Worm (Caenorhabditis elegans) whole organism, young adult: ENCODE results near the gene C14A4.9.

ENCODE experiments used
- B0035.1 ChIP-seq: sonication (generic microtip); optimal IDR thresholded peaks from 2 replicates; lab custom pipeline; 2016; ENCODE audit warnings: missing genetic modification characterization, mild to moderate bottlenecking, missing compliant biosample characterization, missing genotype, missing genetic modification reagents
- B0261.1 ChIP-seq: sonication (generic microtip); optimal IDR thresholded peaks from 2 replicates; lab custom pipeline; 2016; ENCODE audit warnings: mild to moderate bottlenecking, missing genetic modification characterization, moderate library complexity, missing compliant biosample characterization
- B0336.3 ChIP-seq: fragments of 200-800 bp; sonication (Bioruptor generic); IDR thresholded peaks from 2 replicates; pipeline ENCODE4 v1.3.6; 2022; ENCODE audit warnings: missing genetic modification characterization, missing compliant biosample characterization
- F33H1.4 ChIP-seq: fragments of 200-800 bp; sonication (Bioruptor generic); IDR thresholded peaks from 2 replicates; pipeline ENCODE4 v1.3.6; 2022; ENCODE audit warnings: missing genetic modification reagents, missing genetic modification characterization, missing compliant biosample characterization
- F49E8.2 ChIP-seq: sonication (generic microtip); optimal IDR thresholded peaks from 3 replicates; lab custom pipeline; 2017; ENCODE audit warnings: missing genetic modification characterization, mild to moderate bottlenecking, missing compliant biosample characterization, antibody characterized with exemption, moderate library complexity; ENCODE audit not compliant: insufficient read depth
- F52B5.7 ChIP-seq: sonication (generic microtip); optimal IDR thresholded peaks from 2 replicates; lab custom pipeline; 2016; ENCODE audit warnings: mild to moderate bottlenecking, missing genetic modification characterization, missing compliant biosample characterization
- F57A8.1 ChIP-seq: fragments of 200-800 bp; sonication (Bioruptor generic); optimal IDR thresholded peaks from 2 replicates; lab custom pipeline; 2018; ENCODE audit warnings: mild to moderate bottlenecking, missing genetic modification characterization, moderate library complexity, missing compliant biosample characterization
- ama-1 ChIP-seq, 3 experiments: fragments of 150-350 bp in 1 of 3; sonication (generic microtip) in 2 of 3; optimal IDR thresholded peaks; 2 replicates each; lab custom pipeline; 2014 to 2018; ENCODE audit warnings: missing biosample characterization in 2 of 3, missing genetic modification characterization in 2 of 3, missing genetic modification reagents in 2 of 3
- attf-5 ChIP-seq: fragments of 200-800 bp; sonication (Bioruptor generic); optimal IDR thresholded peaks from 2 replicates; lab custom pipeline; 2018; ENCODE audit warnings: mild to moderate bottlenecking, missing genetic modification characterization, missing compliant biosample characterization
- attf-6 ChIP-seq: fragments of 200-800 bp; sonication (Bioruptor generic); IDR thresholded peaks from 2 replicates; pipeline ENCODE4 v1.3.6; 2022; ENCODE audit warnings: missing genetic modification reagents, missing genetic modification characterization, missing compliant biosample characterization
- ccch-3 ChIP-seq: fragments of 200-800 bp; sonication (Bioruptor generic); optimal IDR thresholded peaks from 2 replicates; lab custom pipeline; 2018; ENCODE audit warnings: mild to moderate bottlenecking, missing genetic modification characterization, missing compliant biosample characterization
- cebp-1 ChIP-seq, 2 experiments: fragments of 200-800 bp in 1 of 2; sonication (Bioruptor generic) in 1 of 2; sonication (generic microtip) in 1 of 2; IDR thresholded peaks in 1 of 2; optimal IDR thresholded peaks in 1 of 2; 2 replicates each; pipeline versions ENCODE4 v1.3.6 to Lab custom; 2017 to 2022; ENCODE audit warnings: missing compliant biosample characterization in 2 of 2, missing genetic modification characterization in 2 of 2, mild to moderate bottlenecking in 1 of 2, missing genetic modification reagents in 1 of 2, moderate library complexity in 1 of 2
- ceh-91 ChIP-seq: fragments of 200-800 bp; sonication (Bioruptor generic); IDR thresholded peaks from 2 replicates; pipeline ENCODE4 v1.3.6; 2022; ENCODE audit warnings: missing genetic modification reagents, missing genetic modification characterization, missing compliant biosample characterization
- die-1 ChIP-seq: sonication (generic microtip); optimal IDR thresholded peaks from 2 replicates; lab custom pipeline; 2016; ENCODE audit warnings: missing genotype, mild to moderate bottlenecking, missing genetic modification characterization, missing compliant biosample characterization
- dox-1 ChIP-seq: fragments of 200-800 bp; sonication (Bioruptor generic); IDR thresholded peaks from 2 replicates; pipeline ENCODE4 v1.3.6; 2022; ENCODE audit warnings: missing genetic modification reagents, missing genetic modification characterization, missing compliant biosample characterization
- efl-1 ChIP-seq: fragments of 150-350 bp; optimal IDR thresholded peaks from 2 replicates; lab custom pipeline; 2014; ENCODE audit warnings: missing biosample characterization, missing genetic modification reagents, missing genetic modification characterization
- egrh-3 ChIP-seq: fragments of 200-800 bp; sonication (Bioruptor generic); IDR thresholded peaks from 2 replicates; pipeline ENCODE4 v1.3.6; 2022; ENCODE audit warnings: missing genetic modification reagents, missing genetic modification characterization, missing compliant biosample characterization
- ets-4 ChIP-seq: fragments of 200-800 bp; sonication (Bioruptor generic); optimal IDR thresholded peaks from 2 replicates; lab custom pipeline; 2018; ENCODE audit warnings: mild to moderate bottlenecking, missing genetic modification characterization, missing compliant biosample characterization
- fkh-3 ChIP-seq: sonication (generic microtip); optimal IDR thresholded peaks from 2 replicates; lab custom pipeline; 2016; ENCODE audit warnings: mild to moderate bottlenecking, missing genetic modification characterization, missing compliant biosample characterization
- gei-17 ChIP-seq: fragments of 200-800 bp; sonication (Bioruptor generic); optimal IDR thresholded peaks from 2 replicates; lab custom pipeline; 2018; ENCODE audit warnings: mild to moderate bottlenecking, missing genetic modification characterization, missing compliant biosample characterization
- hlh-26 ChIP-seq: fragments of 200-800 bp; sonication (Bioruptor generic); conservative IDR thresholded peaks from 2 replicates; pipeline ENCODE4 v1.3.6; 2022; ENCODE audit warnings: missing genetic modification reagents, missing genetic modification characterization, missing compliant biosample characterization
- hmg-1.2 ChIP-seq: fragments of 200-800 bp; sonication (Bioruptor generic); IDR thresholded peaks from 2 replicates; pipeline ENCODE4 v1.3.6; 2022; ENCODE audit warnings: missing genetic modification reagents, missing genetic modification characterization, missing compliant biosample characterization
- hmg-20 ChIP-seq: fragments of 200-800 bp; sonication (Bioruptor generic); IDR thresholded peaks from 2 replicates; pipeline ENCODE4 v1.3.6; 2022; ENCODE audit warnings: missing genetic modification reagents, missing genetic modification characterization, missing compliant biosample characterization
- hrde-1 ChIP-seq: sonication (generic microtip); optimal IDR thresholded peaks from 2 replicates; lab custom pipeline; 2016; ENCODE audit warnings: missing genetic modification characterization, mild to moderate bottlenecking, missing compliant biosample characterization, moderate library complexity, missing genotype, missing genetic modification reagents, borderline replicate concordance
- lag-1 ChIP-seq: fragments of 200-800 bp; sonication (Bioruptor generic); IDR thresholded peaks from 2 replicates; pipeline ENCODE4 v1.3.6; 2022; ENCODE audit warnings: missing genetic modification reagents, missing genetic modification characterization, missing compliant biosample characterization
- let-526 ChIP-seq: fragments of 200-800 bp; sonication (Bioruptor generic); IDR thresholded peaks from 2 replicates; pipeline ENCODE4 v1.3.6; 2022; ENCODE audit warnings: missing genetic modification reagents, missing genetic modification characterization, missing compliant biosample characterization
- let-607 ChIP-seq, 2 experiments: fragments of 200-800 bp in 1 of 2; sonication (Bioruptor generic) in 1 of 2; sonication (generic microtip) in 1 of 2; optimal IDR thresholded peaks; 2 replicates each; lab custom pipeline; 2016 to 2018; ENCODE audit warnings: mild to moderate bottlenecking in 2 of 2, missing compliant biosample characterization in 2 of 2, missing genetic modification characterization in 2 of 2, moderate library complexity in 2 of 2, missing genotype in 1 of 2
- lin-35 ChIP-seq, 3 experiments: fragments of 150-350 bp in 2 of 3; sonication (generic microtip) in 1 of 3; optimal IDR thresholded peaks; 2 replicates each; lab custom pipeline; 2014 to 2018; ENCODE audit warnings: missing biosample characterization in 3 of 3, missing genetic modification characterization in 3 of 3, missing genetic modification reagents in 3 of 3
- lin-40 ChIP-seq: sonication (generic microtip); optimal IDR thresholded peaks from 2 replicates; lab custom pipeline; 2016; ENCODE audit warnings: missing genetic modification characterization, mild to moderate bottlenecking, missing compliant biosample characterization, missing genotype, missing genetic modification reagents
- lsl-1 ChIP-seq: fragments of 200-800 bp; sonication (Bioruptor generic); optimal IDR thresholded peaks from 2 replicates; lab custom pipeline; 2018; ENCODE audit warnings: mild to moderate bottlenecking, missing genetic modification characterization, moderate library complexity, missing compliant biosample characterization
- madf-10 ChIP-seq: sonication (generic microtip); optimal IDR thresholded peaks from 2 replicates; lab custom pipeline; 2016; ENCODE audit warnings: mild to moderate bottlenecking, missing genetic modification characterization, missing compliant biosample characterization
- madf-3 ChIP-seq: fragments of 200-800 bp; sonication (Bioruptor generic); IDR thresholded peaks from 2 replicates; pipeline ENCODE4 v1.3.6; 2022; ENCODE audit warnings: missing genetic modification reagents, missing genetic modification characterization, missing compliant biosample characterization
- mcd-1 ChIP-seq: fragments of 200-800 bp; sonication (Bioruptor generic); IDR thresholded peaks from 2 replicates; pipeline ENCODE4 v1.3.6; 2022; ENCODE audit warnings: missing genetic modification reagents, missing genetic modification characterization, missing compliant biosample characterization
- mxl-1 ChIP-seq: sonication (generic microtip); optimal IDR thresholded peaks from 2 replicates; lab custom pipeline; 2016; ENCODE audit warnings: missing genetic modification characterization, missing compliant biosample characterization
- nfya-1 ChIP-seq: sonication (generic microtip); optimal IDR thresholded peaks from 2 replicates; lab custom pipeline; 2017; ENCODE audit warnings: antibody characterized with exemption, missing compliant biosample characterization, missing genetic modification characterization, borderline replicate concordance; ENCODE audit not compliant: insufficient read depth
- nfya-2 ChIP-seq: fragments of 200-800 bp; sonication (Bioruptor generic); IDR thresholded peaks from 2 replicates; pipeline ENCODE4 v1.3.6; 2022; ENCODE audit warnings: missing genetic modification reagents, missing genetic modification characterization, missing compliant biosample characterization
- nhr-120 ChIP-seq: fragments of 200-800 bp; sonication (Bioruptor generic); IDR thresholded peaks from 2 replicates; pipeline ENCODE4 v1.3.6; 2022; ENCODE audit warnings: missing genetic modification characterization, missing compliant biosample characterization
- rec-8 ChIP-seq, 2 experiments: sonication (generic microtip); optimal IDR thresholded peaks; 2 replicates each; lab custom pipeline; 2016; ENCODE audit warnings: mild to moderate bottlenecking in 2 of 2, missing genetic modification characterization in 2 of 2, missing genetic modification reagents in 2 of 2, missing genotype in 2 of 2, missing biosample characterization in 1 of 2, missing compliant biosample characterization in 1 of 2, moderate library complexity in 1 of 2
- repo-1 ChIP-seq: sonication (generic microtip); optimal IDR thresholded peaks from 2 replicates; lab custom pipeline; 2017; ENCODE audit warnings: mild to moderate bottlenecking, missing genetic modification characterization, missing compliant biosample characterization
- sdz-38 ChIP-seq: sonication (generic microtip); optimal IDR thresholded peaks from 2 replicates; lab custom pipeline; 2016; ENCODE audit warnings: missing genotype, missing genetic modification characterization, missing compliant biosample characterization
- somi-1 ChIP-seq: fragments of 200-800 bp; sonication (Bioruptor generic); optimal IDR thresholded peaks from 2 replicates; lab custom pipeline; 2018; ENCODE audit warnings: mild to moderate bottlenecking, missing genetic modification characterization, missing compliant biosample characterization
- tbp1 ChIP-seq: fragments of 200-800 bp; sonication (Bioruptor generic); optimal IDR thresholded peaks from 2 replicates; lab custom pipeline; 2018; ENCODE audit warnings: mild to moderate bottlenecking, missing genetic modification characterization, missing compliant biosample characterization
- tbx-9 ChIP-seq: sonication (generic microtip); optimal IDR thresholded peaks from 2 replicates; lab custom pipeline; 2016; ENCODE audit warnings: borderline replicate concordance, missing genetic modification characterization, inconsistent platforms, missing compliant biosample characterization
- zfh-2 ChIP-seq: fragments of 200-800 bp; sonication (Bioruptor generic); conservative IDR thresholded peaks from 2 replicates; pipeline ENCODE4 v1.3.6; 2022; ENCODE audit warnings: missing genetic modification reagents, missing genetic modification characterization, missing compliant biosample characterization
- ztf-25 ChIP-seq: fragments of 200-800 bp; sonication (Bioruptor generic); IDR thresholded peaks from 2 replicates; pipeline ENCODE4 v1.3.6; 2022; ENCODE audit warnings: missing genetic modification reagents, missing genetic modification characterization, missing compliant biosample characterization
- ztf-26 ChIP-seq: sonication (generic microtip); optimal IDR thresholded peaks from 2 replicates; lab custom pipeline; 2017; ENCODE audit warnings: missing genetic modification characterization, missing compliant biosample characterization
- ztf-6 ChIP-seq: fragments of 200-800 bp; sonication (Bioruptor generic); IDR thresholded peaks from 2 replicates; pipeline ENCODE4 v1.3.6; 2022; ENCODE audit warnings: missing genetic modification reagents, missing genetic modification characterization, missing compliant biosample characterization

C14A4.9 gene

DNA sequence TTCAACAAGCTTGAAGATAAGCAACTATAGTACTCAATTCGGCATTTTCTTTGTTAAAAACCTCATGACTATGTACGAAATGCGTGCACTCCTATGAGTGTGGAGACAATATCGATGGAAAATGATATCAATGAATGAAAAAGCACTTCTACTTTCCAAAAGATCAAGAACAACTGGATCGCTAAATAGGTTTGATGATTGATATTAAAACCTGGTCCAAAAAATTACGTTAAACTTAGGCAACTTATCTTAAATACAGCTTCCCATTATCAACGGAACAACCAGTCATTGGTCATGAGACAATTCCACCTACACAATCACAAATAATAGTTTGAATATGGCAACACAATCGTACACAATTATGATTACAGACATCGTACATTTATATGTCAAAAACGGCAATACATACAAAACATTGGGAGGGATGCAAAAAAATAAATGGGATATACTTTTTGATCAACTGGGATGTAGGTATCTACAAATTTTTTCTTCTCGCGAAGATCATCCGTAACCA is 39.4 kb upstream of the C14A4.9 start (continued):
- no peak for TF ChIP-seq B0261.1 (tag; lab: Kevin White, UChicago)
- no peak for TF ChIP-seq let-607 (tag; optimal IDR thresholded peaks at IDR 0.05; lab: Kevin White, UChicago)
- no peak for TF ChIP-seq ceh-91
- TF ChIP-seq nfya-2, result no peak
- TF ChIP-seq efl-1 (GFP tag; lab: Kevin White, UChicago), result no peak
- TF ChIP-seq nhr-120 (GFP tag; lab: Robert Waterston, UW), result no peak
- no peak for TF ChIP-seq rec-8 (tag; optimal IDR thresholded peaks at IDR 0.05; lab: Kevin White, UChicago)
- peak; percentile 28 for TF ChIP-seq ama-1 (optimal IDR thresholded peaks at IDR 0.05; lab: Kevin White, UChicago)
- peak in 1 of 2 experiments; percentile 48 for TF ChIP-seq ama-1 (GFP tag; optimal IDR thresholded peaks at IDR 0.05; lab: Kevin White, UChicago)
- no peak for TF ChIP-seq gei-17 (GFP tag; lab: Kevin White, UChicago)
- 0 out of 2 replicates have a peak, but pooled peaks have one; percentile 10 for TF ChIP-seq attf-6
- TF ChIP-seq egrh-3 (GFP tag; lab: Robert Waterston, UW), result no peak
- no peak for TF ChIP-seq somi-1
- no peak for TF ChIP-seq let-526 (GFP tag; lab: Robert Waterston, UW)
- TF ChIP-seq lin-35 (GFP tag; optimal IDR thresholded peaks at IDR 0.05; lab: Kevin White, UChicago), result peak in 1 of 3 experiments; percentile 41
- no peak for TF ChIP-seq ccch-3 (GFP tag; lab: Kevin White, UChicago)
- peak; percentile 9 for TF ChIP-seq tbp1
- peak; percentile 69; the same call in 1 of the 2 replicates for TF ChIP-seq madf-3 (GFP tag; lab: Robert Waterston, UW)
- peak; percentile 47 for TF ChIP-seq die-1 (tag; lab: Kevin White, UChicago)
- no peak for TF ChIP-seq tbx-9
- TF ChIP-seq hlh-26 (GFP tag; lab: Robert Waterston, UW), result no peak
- TF ChIP-seq B0035.1, result no peak
- TF ChIP-seq sdz-38 (tag; lab: Kevin White, UChicago), result no peak
- TF ChIP-seq mxl-1 (tag; lab: Kevin White, UChicago), result no peak
- no peak for TF ChIP-seq ztf-6 (GFP tag; lab: Robert Waterston, UW)
- no peak for TF ChIP-seq ets-4 (GFP tag; lab: Kevin White, UChicago)
- TF ChIP-seq zfh-2 (GFP tag; lab: Robert Waterston, UW), result no peak
- TF ChIP-seq hrde-1, result peak; percentile 54
- peak; percentile 31; the same call in 1 of the 2 replicates for TF ChIP-seq B0336.3 (GFP tag; lab: Robert Waterston, UW)
- peak; percentile 81 for TF ChIP-seq F49E8.2 (tag; lab: Kevin White, UChicago)
- no peak for TF ChIP-seq attf-5 (GFP tag; lab: Kevin White, UChicago)
- no peak for TF ChIP-seq dox-1 (GFP tag; lab: Robert Waterston, UW)
- no peak for TF ChIP-seq F33H1.4 (GFP tag; lab: Robert Waterston, UW)
- TF ChIP-seq lin-40, result no peak
- TF ChIP-seq nfya-1 (tag; lab: Kevin White, UChicago), result no peak
- no peak for TF ChIP-seq hmg-1.2 (GFP tag; lab: Robert Waterston, UW)
- TF ChIP-seq madf-10, result no peak
- TF ChIP-seq ztf-25, result no peak
- TF ChIP-seq hmg-20, result no peak
- TF ChIP-seq F52B5.7 (tag; lab: Kevin White, UChicago), result no peak
- no peak for TF ChIP-seq fkh-3
- TF ChIP-seq lag-1 (GFP tag; lab: Robert Waterston, UW), result no peak
- TF ChIP-seq repo-1 (tag; lab: Kevin White, UChicago), result no peak
- no peak for TF ChIP-seq F57A8.1 (GFP tag; lab: Kevin White, UChicago)
- TF ChIP-seq cebp-1 (GFP tag; IDR thresholded peaks at IDR 0.05; lab: Robert Waterston, UW), result no peak
- TF ChIP-seq cebp-1 (tag; optimal IDR thresholded peaks at IDR 0.05; lab: Kevin White, UChicago), result peak; percentile 48
- TF ChIP-seq mcd-1 (GFP tag; lab: Robert Waterston, UW), result no peak
- no peak for TF ChIP-seq ztf-26 (tag; lab: Kevin White, UChicago)
- peak; percentile 36 for TF ChIP-seq lsl-1 (GFP tag; lab: Kevin White, UChicago)
